Fruit fly (Drosophila melanogaster): ENCODE results near the gene sni.
A peak's percentile ranks its signal among the peaks of the same experiment; 100 is the strongest.

DNA sequence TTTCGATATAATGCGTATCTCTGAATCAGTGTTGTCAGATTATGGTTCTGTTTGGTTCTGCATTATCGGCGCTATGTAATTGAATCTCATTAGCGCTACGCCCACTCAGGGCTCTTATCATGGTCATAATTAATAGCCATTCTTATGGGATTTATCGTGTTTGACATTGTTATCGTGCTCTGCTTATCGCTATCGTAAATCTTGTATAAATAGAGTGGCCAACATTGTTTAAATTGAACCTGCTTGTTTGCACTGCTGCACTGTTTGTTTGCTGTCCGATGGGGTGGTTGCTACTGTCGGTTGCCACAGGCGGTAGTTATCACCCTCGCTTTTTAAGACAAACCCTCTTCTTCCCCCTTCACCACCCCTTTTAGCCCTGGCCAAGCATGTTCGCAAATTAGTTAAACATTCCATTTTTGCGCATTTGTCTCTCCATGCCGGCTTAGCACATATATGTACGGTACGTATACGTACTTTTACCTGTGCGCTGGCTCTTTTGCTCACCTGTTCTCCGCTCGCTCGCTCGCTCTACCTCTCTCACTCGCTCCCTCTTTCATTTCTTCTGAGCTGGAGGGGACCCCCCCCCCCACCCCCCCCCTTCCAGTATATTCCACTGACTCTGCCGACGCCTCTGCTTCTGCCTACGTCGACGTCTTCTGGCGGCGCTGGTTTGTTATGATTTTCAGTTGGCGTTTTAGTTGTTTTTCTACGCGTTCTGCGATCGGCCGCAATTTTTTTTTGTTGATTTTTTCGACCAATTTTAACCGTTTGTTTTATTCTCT, 13.7 kb downstream of the sni start:
- TF ChIP-seq Sp1 (GFP tag; optimal IDR thresholded peaks at IDR 0.05) = no peak
- no peak for TF ChIP-seq pan (optimal IDR thresholded peaks at IDR 0.05)
- no peak for TF ChIP-seq HLH106 (tag; optimal IDR thresholded peaks at IDR 0.05)
- TF ChIP-seq br (GFP tag; optimal IDR thresholded peaks at IDR 0.05) = peak; percentile 33
- peak in 1 of 2 experiments; percentile 33 for TF ChIP-seq foxo (GFP tag; optimal IDR thresholded peaks at IDR 0.05)
- no peak for TF ChIP-seq sv (GFP tag; optimal IDR thresholded peaks at IDR 0.05)
- no peak for TF ChIP-seq Hr78 (GFP tag; optimal IDR thresholded peaks at IDR 0.05)
- TF ChIP-seq dsf (GFP tag; optimal IDR thresholded peaks at IDR 0.05; ENCODE audit: borderline replicate concordance) = no peak
